Worm (Caenorhabditis elegans): Measurements from ENCODE around the gene pak-2.

ce11 chrV:11016846-11017553, 22.2 kb downstream of the pak-2 start:
- TF ChIP-seq fos-1 (tag; optimal IDR thresholded peaks at IDR 0.05) (no peak), nhr-12 (tag; optimal IDR thresholded peaks at IDR 0.05) (no peak), pqm-1 (tag; optimal IDR thresholded peaks at IDR 0.05) (no peak), mdl-1 (tag; optimal IDR thresholded peaks at IDR 0.05) (no peak), pha-4 (tag; optimal IDR thresholded peaks at IDR 0.05) (no peak), nhr-237 (tag; optimal IDR thresholded peaks at IDR 0.05) (no peak), ztf-11 (tag; optimal IDR thresholded peaks at IDR 0.05) (no peak), ceh-82 (tag; optimal IDR thresholded peaks at IDR 0.05) (no peak), ceh-9 (tag; optimal IDR thresholded peaks at IDR 0.05) (no peak), unc-62 (GFP tag; optimal IDR thresholded peaks at IDR 0.05) (no peak), egl-27 (tag; optimal IDR thresholded peaks at IDR 0.05) (no peak)

All from whole organism, L3 larva.